Worm (Caenorhabditis elegans) whole organism, L2 larva: ENCODE measurements around the gene F32E10.9.

ENCODE experiments used
- F13H6.1 ChIP-seq: sonication (generic microtip); optimal IDR thresholded peaks from 2 replicates; lab custom pipeline; 2016; ENCODE audit warnings: missing genetic modification characterization, missing compliant biosample characterization
- ZK546.5 ChIP-seq: sonication (generic microtip); optimal IDR thresholded peaks from 2 replicates; lab custom pipeline; 2017; ENCODE audit warnings: missing biosample characterization, missing genetic modification characterization
- blmp-1 ChIP-seq: sonication (generic microtip); optimal IDR thresholded peaks from 2 replicates; lab custom pipeline; 2017; ENCODE audit warnings: missing genetic modification characterization, mild to moderate bottlenecking, missing compliant biosample characterization, antibody characterized with exemption, moderate library complexity; ENCODE audit not compliant: insufficient read depth
- egl-27 ChIP-seq: sonication (generic microtip); optimal IDR thresholded peaks from 3 replicates; lab custom pipeline; 2017; ENCODE audit warnings: missing biosample characterization, missing genetic modification reagents, missing genetic modification characterization
- elt-1 ChIP-seq: fragments of 150-350 bp; optimal IDR thresholded peaks from 2 replicates; lab custom pipeline; 2014; ENCODE audit warnings: missing biosample characterization, missing genetic modification characterization
- lin-13 ChIP-seq: fragments of 150-350 bp; optimal IDR thresholded peaks from 2 replicates; lab custom pipeline; 2014; ENCODE audit warnings: missing biosample characterization, missing genetic modification reagents, missing genetic modification characterization
- nhr-10 ChIP-seq: sonication (generic microtip); optimal IDR thresholded peaks from 2 replicates; lab custom pipeline; 2017; ENCODE audit warnings: missing biosample characterization, missing genetic modification characterization
- zag-1 ChIP-seq: fragments of 150-350 bp; optimal IDR thresholded peaks from 2 replicates; lab custom pipeline; 2014; ENCODE audit warnings: missing biosample characterization, missing genetic modification characterization

ce11 chrIV:7520258-7520657, 43.5 kb downstream of the F32E10.9 start:
- TF ChIP-seq elt-1 (tag; lab: Kevin White, UChicago) (no peak), ZK546.5 (tag; lab: Kevin White, UChicago) (no peak), nhr-10 (tag; lab: Kevin White, UChicago) (no peak), blmp-1 (tag; lab: Kevin White, UChicago) (no peak), lin-13 (GFP tag; lab: Kevin White, UChicago) (no peak), F13H6.1 (tag; lab: Kevin White, UChicago) (no peak), zag-1 (no peak), egl-27 (no peak)
